Worm (Caenorhabditis elegans): ENCODE measurements around the gene nekl-4.
A peak's percentile ranks its signal among the peaks of the same experiment; 100 is the strongest.

Gene nekl-4

ce11 chrIII:5543050-5543449 lies 25.7 kb upstream of the nekl-4 start, which contains the start of gene D1044.6:
Gene D1044.6, minus strand, starts transcription at chrIII:5543177.
- no peak for TF ChIP-seq skn-1 (tag; optimal IDR thresholded peaks at IDR 0.05)
- no peak for TF ChIP-seq nhr-237 (tag; optimal IDR thresholded peaks at IDR 0.05)
- TF ChIP-seq dmd-9 (GFP tag; IDR thresholded peaks at IDR 0.05): no peak
- TF ChIP-seq nhr-77 (tag; optimal IDR thresholded peaks at IDR 0.05): no peak
- TF ChIP-seq madf-5 (GFP tag; IDR thresholded peaks at IDR 0.05): no peak
- no peak for TF ChIP-seq tra-1 (GFP tag; IDR thresholded peaks at IDR 0.05)

- TF ChIP-seq unc-130 (GFP tag; optimal IDR thresholded peaks at IDR 0.05) (no peak), nhr-77 (tag; optimal IDR thresholded peaks at IDR 0.05) (no peak), mdl-1 (tag; optimal IDR thresholded peaks at IDR 0.05) (no peak), dve-1 (tag; optimal IDR thresholded peaks at IDR 0.05; ENCODE audit: insufficient read depth) (no peak), attf-4 (tag; optimal IDR thresholded peaks at IDR 0.05) (no peak), hlh-11 (tag; optimal IDR thresholded peaks at IDR 0.05) (peak; percentile 10), fos-1 (tag; optimal IDR thresholded peaks at IDR 0.05) (no peak), gei-8 (GFP tag; optimal IDR thresholded peaks at IDR 0.05) (peak; percentile 32), zfp-2 (tag; optimal IDR thresholded peaks at IDR 0.05) (no peak), unc-62 (GFP tag; optimal IDR thresholded peaks at IDR 0.05 in 1 of 2) (no peak), unc-62 (tag; optimal IDR thresholded peaks at IDR 0.05) (no peak), ces-1 (GFP tag; optimal IDR thresholded peaks at IDR 0.05) (no peak), daf-19 (GFP tag; conservative IDR thresholded peaks at IDR 0.05) (no peak), Y48G9A.11 (GFP tag; IDR thresholded peaks at IDR 0.05) (no peak), aha-1 (tag) (peak; percentile 11), lin-13 (GFP tag; optimal IDR thresholded peaks at IDR 0.05) (no peak), lin-38 (GFP tag; IDR thresholded peaks at IDR 0.05) (no peak), pqm-1 (tag; optimal IDR thresholded peaks at IDR 0.05) (no peak), zip-2 (tag; optimal IDR thresholded peaks at IDR 0.05) (no peak), nhr-25 (tag; optimal IDR thresholded peaks at IDR 0.05; ENCODE audit: borderline replicate concordance, insufficient read depth) (no peak), F26F4.8 (GFP tag; conservative IDR thresholded peaks at IDR 0.05) (no peak), nhr-237 (tag; optimal IDR thresholded peaks at IDR 0.05) (no peak), nhr-11 (tag; optimal IDR thresholded peaks at IDR 0.05) (no peak), dmd-6 (GFP tag; IDR thresholded peaks at IDR 0.05) (no peak)
These were observed 24.5 kb upstream of the nekl-4 start for ce11 chrIII:5541777-5542176.

ce11 chrIII:5525973-5526372 lies 8.7 kb upstream of the nekl-4 start, which contains the start of gene dex-1:
Gene dex-1, plus strand, starts transcription at chrIII:5526104.
- TF ChIP-seq nhr-11 (tag; optimal IDR thresholded peaks at IDR 0.05): no peak
- TF ChIP-seq nhr-6 (tag; optimal IDR thresholded peaks at IDR 0.05): no peak
- no peak for TF ChIP-seq ceh-20 (GFP tag; IDR thresholded peaks at IDR 0.05)

ce11 chrIII:5521930-5522329 lies 4.6 kb upstream of the nekl-4 start, which contains the start of gene D1044.4:
Gene D1044.4, minus strand, starts transcription at chrIII:5522030.
- TF ChIP-seq nhr-6 (tag; optimal IDR thresholded peaks at IDR 0.05): no peak
- TF ChIP-seq daf-19 (GFP tag; conservative IDR thresholded peaks at IDR 0.05): no peak
- no peak for TF ChIP-seq spr-3 (GFP tag; optimal IDR thresholded peaks at IDR 0.05)
- TF ChIP-seq Y48G9A.11 (GFP tag; IDR thresholded peaks at IDR 0.05): no peak
- no peak for TF ChIP-seq madf-9 (GFP tag; conservative IDR thresholded peaks at IDR 0.05)

ce11 chrIII:5512502-5512901 lies 4.8 kb downstream of the nekl-4 start, which contains the start of gene pqn-25:
Gene pqn-25, minus strand, starts transcription at chrIII:5512602.
- TF ChIP-seq lin-38 (GFP tag; IDR thresholded peaks at IDR 0.05): no peak
- TF ChIP-seq duxl-1 (tag; optimal IDR thresholded peaks at IDR 0.05; ENCODE audit: poor library complexity): no peak
- TF ChIP-seq daf-12 (tag; optimal IDR thresholded peaks at IDR 0.05): no peak
- TF ChIP-seq Y48G9A.11 (GFP tag; IDR thresholded peaks at IDR 0.05): no peak
- TF ChIP-seq Y105C5A.15 (GFP tag; IDR thresholded peaks at IDR 0.05): no peak
- TF ChIP-seq dmd-6 (GFP tag; IDR thresholded peaks at IDR 0.05): no peak
- TF ChIP-seq mes-2 (tag; optimal IDR thresholded peaks at IDR 0.05; ENCODE audit: poor library complexity, severe bottlenecking): no peak
- TF ChIP-seq aha-1 (tag): no peak
- TF ChIP-seq ceh-82 (tag; optimal IDR thresholded peaks at IDR 0.05): no peak
- no peak for TF ChIP-seq set-16 (GFP tag; IDR thresholded peaks at IDR 0.05)
- TF ChIP-seq zfp-2 (tag; optimal IDR thresholded peaks at IDR 0.05): no peak
- TF ChIP-seq aly-2 (tag; optimal IDR thresholded peaks at IDR 0.05): no peak
- TF ChIP-seq F26F4.8 (GFP tag; conservative IDR thresholded peaks at IDR 0.05): no peak
- TF ChIP-seq zip-2 (tag; optimal IDR thresholded peaks at IDR 0.05): no peak

All from whole organism, L4 larva.